Worm (Caenorhabditis elegans) whole organism, young adult: ENCODE measurements around the gene Y54G11A.1.

Experiments used
- F10E7.11 ChIP-seq: sonication (generic microtip); optimal IDR thresholded peaks from 2 replicates; lab custom pipeline; 2017; ENCODE audit warnings: mild to moderate bottlenecking, missing genetic modification characterization, moderate library complexity, missing compliant biosample characterization
- Y53G8AR.9 ChIP-seq: fragments of 200-800 bp; sonication (Bioruptor generic); conservative IDR thresholded peaks from 2 replicates; pipeline ENCODE4 v1.3.6; 2022; ENCODE audit warnings: missing genetic modification reagents, missing genetic modification characterization, missing compliant biosample characterization
- ama-1 ChIP-seq, 3 experiments: fragments of 150-350 bp in 1 of 3; sonication (generic microtip) in 2 of 3; optimal IDR thresholded peaks; 2 replicates each; lab custom pipeline; 2014 to 2018; ENCODE audit warnings: missing biosample characterization in 2 of 3, missing genetic modification characterization in 2 of 3, missing genetic modification reagents in 2 of 3
- athp-1 ChIP-seq: sonication (generic microtip); optimal IDR thresholded peaks from 2 replicates; lab custom pipeline; 2017; ENCODE audit warnings: mild to moderate bottlenecking, missing genetic modification characterization, missing compliant biosample characterization
- attf-6 ChIP-seq: fragments of 200-800 bp; sonication (Bioruptor generic); IDR thresholded peaks from 2 replicates; pipeline ENCODE4 v1.3.6; 2022; ENCODE audit warnings: missing genetic modification reagents, missing genetic modification characterization, missing compliant biosample characterization
- pha-4 ChIP-seq: fragments of 150-350 bp; sonication (generic microtip); optimal IDR thresholded peaks from 2 replicates; lab custom pipeline; 2014; ENCODE audit warnings: missing biosample characterization, missing genetic modification reagents, missing genetic modification characterization

ce11 chrII:14269839-14270238 is 847 bp upstream of the Y54G11A.1 start:
- TF ChIP-seq Y53G8AR.9 (GFP tag; lab: Robert Waterston, UW) (no peak), F10E7.11 (no peak), athp-1 (tag; lab: Kevin White, UChicago) (no peak), ama-1 (optimal IDR thresholded peaks at IDR 0.05; lab: Kevin White, UChicago) (no peak), ama-1 (GFP tag; optimal IDR thresholded peaks at IDR 0.05; lab: Kevin White, UChicago) (no peak), attf-6 (GFP tag; lab: Robert Waterston, UW) (no peak), pha-4 (tag; lab: Kevin White, UChicago) (no peak)
